Worm (Caenorhabditis elegans): ENCODE data around the gene zyg-12.

zyg-12 gene

DNA sequence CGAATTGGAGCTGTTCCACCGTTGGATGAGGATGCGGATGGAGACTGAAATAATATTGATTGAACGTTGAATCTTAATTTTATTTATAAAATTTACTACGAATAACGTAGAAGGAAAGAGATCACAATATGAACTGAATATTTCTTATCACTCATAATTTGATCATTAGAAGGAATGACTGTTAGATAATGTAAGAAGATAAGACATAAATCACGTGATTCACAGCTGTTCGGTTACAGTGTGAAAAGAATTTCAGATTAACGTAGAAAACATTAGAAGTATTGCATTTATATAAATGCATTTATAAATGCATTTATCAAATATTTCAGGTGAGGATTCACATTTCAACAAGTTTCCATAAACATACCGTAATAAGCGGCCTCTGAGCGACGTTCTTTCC lies 6.9 kb upstream of the zyg-12 start:
- no peak for TF ChIP-seq nhr-77 (tag; optimal IDR thresholded peaks at IDR 0.05)
- TF ChIP-seq lsy-2 (tag; optimal IDR thresholded peaks at IDR 0.05), result no peak
- TF ChIP-seq elt-3 (tag; optimal IDR thresholded peaks at IDR 0.05), result no peak
- TF ChIP-seq egl-27 (tag; optimal IDR thresholded peaks at IDR 0.05), result no peak
- TF ChIP-seq ceh-16 (tag; optimal IDR thresholded peaks at IDR 0.05), result no peak
- TF ChIP-seq elt-1 (tag; optimal IDR thresholded peaks at IDR 0.05), result no peak
- TF ChIP-seq mab-5 (tag; optimal IDR thresholded peaks at IDR 0.05), result no peak
- TF ChIP-seq nhr-21 (tag; optimal IDR thresholded peaks at IDR 0.05), result no peak
- no peak for TF ChIP-seq ceh-82 (tag; optimal IDR thresholded peaks at IDR 0.05)
- no peak for TF ChIP-seq mdl-1 (tag; optimal IDR thresholded peaks at IDR 0.05)
- no peak for TF ChIP-seq nhr-23 (tag; optimal IDR thresholded peaks at IDR 0.05)
- no peak for TF ChIP-seq R02D3.7 (tag; optimal IDR thresholded peaks at IDR 0.05)
- no peak for TF ChIP-seq nhr-237 (tag; optimal IDR thresholded peaks at IDR 0.05)
- TF ChIP-seq gmeb-1 (tag; optimal IDR thresholded peaks at IDR 0.05), result peak; percentile 7
- no peak for TF ChIP-seq peb-1 (tag; optimal IDR thresholded peaks at IDR 0.05)
- no peak for TF ChIP-seq aly-2 (tag; optimal IDR thresholded peaks at IDR 0.05)
- TF ChIP-seq Y55F3AM.14 (GFP tag; optimal IDR thresholded peaks at IDR 0.05), result no peak
- no peak for TF ChIP-seq unc-62 (GFP tag; optimal IDR thresholded peaks at IDR 0.05)
- no peak for TF ChIP-seq lin-13 (GFP tag; optimal IDR thresholded peaks at IDR 0.05)
- no peak for TF ChIP-seq skn-1 (tag; optimal IDR thresholded peaks at IDR 0.05)
- TF ChIP-seq nhr-25 (tag; optimal IDR thresholded peaks at IDR 0.05), result no peak
- no peak for TF ChIP-seq blmp-1 (tag; optimal IDR thresholded peaks at IDR 0.05; ENCODE audit: insufficient read depth)
- no peak for TF ChIP-seq snpc-4 (tag; optimal IDR thresholded peaks at IDR 0.05)
- no peak for TF ChIP-seq nhr-12 (tag; optimal IDR thresholded peaks at IDR 0.05)
- TF ChIP-seq crh-2 (tag; optimal IDR thresholded peaks at IDR 0.05), result peak; percentile 19
- peak; percentile 40 for TF ChIP-seq sma-9 (GFP tag; optimal IDR thresholded peaks at IDR 0.05)
- no peak for TF ChIP-seq sma-9 (tag; optimal IDR thresholded peaks at IDR 0.05)
- TF ChIP-seq F13H6.1 (tag; optimal IDR thresholded peaks at IDR 0.05), result no peak
- no peak for TF ChIP-seq mbf-1 (tag; optimal IDR thresholded peaks at IDR 0.05)
- TF ChIP-seq nhr-11 (tag; optimal IDR thresholded peaks at IDR 0.05), result no peak
- no peak for TF ChIP-seq dmd-4 (tag; optimal IDR thresholded peaks at IDR 0.05)
- TF ChIP-seq nhr-10 (tag; optimal IDR thresholded peaks at IDR 0.05), result no peak
- peak; percentile 75 for TF ChIP-seq fos-1 (tag; optimal IDR thresholded peaks at IDR 0.05)
- TF ChIP-seq ZK546.5 (tag; optimal IDR thresholded peaks at IDR 0.05), result no peak
- no peak for TF ChIP-seq ztf-11 (tag; optimal IDR thresholded peaks at IDR 0.05)

DNA sequence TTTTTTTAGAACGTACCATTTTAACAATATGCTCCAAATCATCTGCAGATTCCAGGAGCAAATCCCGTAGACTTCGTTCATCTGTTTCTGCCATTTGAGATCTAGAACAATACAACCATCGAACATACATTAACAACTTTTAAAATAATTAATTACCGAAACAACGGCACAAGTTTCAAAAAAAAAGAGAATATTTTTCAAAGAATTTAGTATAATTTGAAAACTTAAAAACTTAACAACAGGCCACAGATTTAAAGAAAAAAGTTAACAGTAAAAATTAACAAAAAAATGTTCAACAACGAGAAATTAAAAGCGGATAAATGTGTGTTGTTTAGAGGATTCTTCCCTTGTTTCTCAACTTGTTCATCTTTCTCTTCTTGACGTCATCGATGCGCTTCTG lies 5.9 kb upstream of the zyg-12 start, which contains the start of gene mdt-4:
Gene mdt-4 (minus strand): TSS at position 101 of the 400 bp plus-strand sequence.
- TF ChIP-seq gmeb-1 (tag; optimal IDR thresholded peaks at IDR 0.05) (no peak), aly-2 (tag; optimal IDR thresholded peaks at IDR 0.05) (no peak), fos-1 (tag; optimal IDR thresholded peaks at IDR 0.05) (no peak), ceh-82 (tag; optimal IDR thresholded peaks at IDR 0.05) (no peak), elt-1 (tag; optimal IDR thresholded peaks at IDR 0.05) (no peak)

DNA sequence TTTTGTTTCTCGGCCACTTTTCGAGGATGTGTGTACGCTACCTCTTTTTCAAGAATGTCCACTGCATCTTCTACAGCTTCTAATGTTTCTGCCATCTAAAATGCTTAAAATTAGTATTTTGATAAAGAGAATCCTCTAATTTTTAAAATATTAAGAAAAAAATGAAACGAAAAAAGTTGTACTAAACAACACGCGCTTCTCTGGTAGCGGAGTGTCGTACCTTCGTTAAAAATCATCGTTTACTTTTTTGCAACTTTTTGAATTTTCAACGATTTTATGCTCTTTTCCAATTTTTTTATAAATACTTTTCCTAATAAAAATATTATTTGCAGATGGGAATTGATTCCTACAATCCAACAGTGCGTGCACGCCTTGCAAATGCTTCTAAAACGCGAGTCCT lies 4.0 kb upstream of the zyg-12 start, which contains the start of the genes gldi-11 and ZK546.2:
Gene gldi-11 (minus strand): TSS at position 95 of the 400 bp plus-strand sequence.
Gene ZK546.2 (plus strand): TSS at position 333 of the 400 bp plus-strand sequence.
- TF ChIP-seq lsy-2 (tag; optimal IDR thresholded peaks at IDR 0.05) (peak in 1 of 2 experiments; percentile 29), R02D3.7 (tag; optimal IDR thresholded peaks at IDR 0.05) (no peak), ceh-82 (tag; optimal IDR thresholded peaks at IDR 0.05) (no peak), lin-39 (tag; optimal IDR thresholded peaks at IDR 0.05) (no peak), unc-55 (GFP tag; optimal IDR thresholded peaks at IDR 0.05) (peak; percentile 27), mdl-1 (tag; optimal IDR thresholded peaks at IDR 0.05) (no peak), ama-1 (optimal IDR thresholded peaks at IDR 0.05) (peak; percentile 49), C34F6.9 (tag; optimal IDR thresholded peaks at IDR 0.05) (peak; percentile 39), snpc-4 (tag; optimal IDR thresholded peaks at IDR 0.05) (no peak)

ce11 chrII:4946775-4947174 lies 2.9 kb upstream of the zyg-12 start:
- TF ChIP-seq ceh-16 (tag; optimal IDR thresholded peaks at IDR 0.05) (no peak), lin-13 (GFP tag; optimal IDR thresholded peaks at IDR 0.05) (peak; percentile 42), lsy-2 (tag; optimal IDR thresholded peaks at IDR 0.05) (peak in 1 of 2 experiments; percentile 13), unc-55 (GFP tag; optimal IDR thresholded peaks at IDR 0.05) (peak; percentile 31), C34F6.9 (tag; optimal IDR thresholded peaks at IDR 0.05) (peak; percentile 19), crh-2 (tag; optimal IDR thresholded peaks at IDR 0.05) (peak; percentile 25), nhr-129 (tag; optimal IDR thresholded peaks at IDR 0.05) (peak; percentile 18), skn-1 (tag; optimal IDR thresholded peaks at IDR 0.05) (no peak), sem-4 (tag; optimal IDR thresholded peaks at IDR 0.05) (no peak)
